Worm (Caenorhabditis elegans) whole organism, L4/young adult: Measurements from ENCODE around the gene txdc-12.2.

Source experiments
- W03F9.2 ChIP-seq: fragments of 150-350 bp; optimal IDR thresholded peaks from 2 replicates; lab custom pipeline; 2014; ENCODE audit warnings: missing biosample characterization, missing genetic modification characterization
- dao-5 ChIP-seq: sonication (generic microtip); optimal IDR thresholded peaks from 2 replicates; lab custom pipeline; 2016; ENCODE audit warnings: missing genotype, missing genetic modification characterization, moderate library complexity, missing compliant biosample characterization
- him-1 ChIP-seq: sonication (generic microtip); optimal IDR thresholded peaks from 2 replicates; lab custom pipeline; 2016; ENCODE audit warnings: missing genotype, missing genetic modification reagents, missing genetic modification characterization, missing compliant biosample characterization

txdc-12.2 gene

DNA sequence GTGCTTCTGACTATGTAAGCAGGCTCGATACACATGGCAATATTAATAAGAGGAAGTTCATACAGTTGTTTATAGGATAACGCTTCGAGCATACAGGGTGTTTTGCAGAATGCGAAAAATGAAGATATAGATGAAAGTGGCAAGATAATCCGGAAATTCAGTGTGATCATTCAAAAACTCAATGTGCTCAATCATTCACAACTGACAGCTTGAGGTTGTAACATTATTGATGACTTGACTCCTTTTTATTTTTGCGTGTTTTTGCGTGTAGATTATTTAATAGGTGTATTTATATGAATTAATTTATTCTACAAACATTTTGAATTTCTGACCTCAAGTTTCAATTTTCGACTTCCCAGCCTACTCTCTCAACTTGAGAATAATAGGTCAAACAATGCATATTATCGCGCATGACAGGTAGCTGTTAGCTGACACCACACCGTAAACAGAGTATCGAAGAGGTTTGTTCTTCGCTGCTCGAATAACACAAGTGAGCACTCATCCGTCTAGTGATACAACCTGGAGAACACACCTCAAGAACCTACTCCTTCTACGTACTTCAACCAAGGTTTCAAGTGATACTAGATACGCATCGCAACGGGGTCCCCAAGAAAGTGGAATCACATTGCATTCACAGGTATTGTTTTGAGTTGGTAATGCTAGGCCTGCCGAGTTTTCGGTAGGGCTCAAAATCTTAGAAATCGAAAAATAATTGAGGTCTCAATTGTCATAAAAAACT, 26.9 kb upstream of the txdc-12.2 start:
- TF ChIP-seq him-1 (no peak), dao-5 (tag; lab: Kevin White, UChicago) (no peak), W03F9.2 (tag; lab: Kevin White, UChicago) (no peak)

DNA sequence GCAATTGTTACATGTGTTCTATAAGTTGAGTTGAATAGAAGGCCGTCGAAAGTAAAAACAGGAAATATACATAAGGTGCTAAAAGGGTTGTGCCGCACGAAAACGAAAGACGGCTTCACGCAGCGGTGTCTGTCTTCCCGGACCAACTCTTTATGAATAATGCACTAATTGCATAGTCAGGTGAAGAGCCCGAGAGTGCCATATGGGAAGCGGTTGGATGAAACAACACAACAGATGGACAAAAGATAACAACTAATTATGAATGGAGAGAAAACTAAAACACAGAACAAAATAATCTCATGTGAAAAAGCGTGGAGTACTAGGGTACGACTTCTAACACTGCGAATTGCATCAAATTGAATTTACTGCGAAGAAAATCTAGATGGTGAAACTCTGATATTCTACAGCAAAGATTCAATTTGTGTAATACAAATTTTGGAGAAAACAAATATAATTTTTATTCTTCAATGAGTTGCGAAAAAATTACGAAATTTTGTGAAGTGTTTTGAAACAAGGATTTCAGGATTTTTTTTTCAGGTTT, 25.3 kb upstream of the txdc-12.2 start:
- no peak for TF ChIP-seq him-1
- no peak for TF ChIP-seq W03F9.2 (tag; lab: Kevin White, UChicago)
- TF ChIP-seq dao-5 (tag; lab: Kevin White, UChicago) = no peak

DNA sequence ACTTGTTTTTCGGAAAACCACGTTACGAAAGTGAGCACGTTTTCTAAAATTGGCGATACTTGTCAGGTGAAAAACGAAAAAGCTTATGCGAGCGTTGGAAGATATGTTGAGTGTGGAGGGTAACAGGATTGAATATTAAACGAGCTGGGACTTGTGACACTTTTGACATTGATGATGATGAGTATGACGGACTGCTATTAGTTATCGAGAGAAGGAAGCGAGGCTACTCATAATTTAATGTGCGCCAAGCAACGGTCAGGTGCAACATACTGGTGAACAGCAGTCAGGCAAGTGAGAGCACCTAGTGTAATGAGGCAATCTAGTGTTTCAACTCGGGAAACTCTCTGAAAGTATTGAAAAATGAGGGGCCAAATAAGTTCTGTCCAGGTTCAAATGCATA, 24.0 kb upstream of the txdc-12.2 start:
- TF ChIP-seq W03F9.2 (tag; lab: Kevin White, UChicago) = no peak
- no peak for TF ChIP-seq him-1
- no peak for TF ChIP-seq dao-5 (tag; lab: Kevin White, UChicago)

DNA sequence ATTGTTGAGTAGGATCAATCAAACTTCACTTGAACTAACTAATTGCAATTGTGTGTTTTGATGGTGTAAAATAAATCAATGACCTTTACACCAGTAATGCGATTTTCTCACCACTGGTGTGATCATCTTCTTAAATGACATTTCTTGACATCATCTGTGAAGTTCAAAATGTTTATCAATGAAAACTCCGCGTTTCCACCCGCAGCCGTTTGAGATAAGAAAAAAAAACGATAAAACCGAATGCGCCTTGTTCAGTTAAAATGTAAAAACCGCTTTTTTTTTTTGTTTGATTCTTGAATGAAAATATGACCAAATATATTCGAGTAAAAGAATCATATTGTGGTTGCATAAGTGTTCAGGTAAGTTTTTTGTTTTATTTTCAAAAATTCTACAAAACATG, 22.6 kb upstream of the txdc-12.2 start, which contains the start of gene Y102A11A.1:
Gene Y102A11A.1 (plus strand): TSS at position 223 of the 400 bp plus-strand sequence.
- TF ChIP-seq him-1 (no peak), W03F9.2 (tag; lab: Kevin White, UChicago) (no peak), dao-5 (tag; lab: Kevin White, UChicago) (no peak)

DNA sequence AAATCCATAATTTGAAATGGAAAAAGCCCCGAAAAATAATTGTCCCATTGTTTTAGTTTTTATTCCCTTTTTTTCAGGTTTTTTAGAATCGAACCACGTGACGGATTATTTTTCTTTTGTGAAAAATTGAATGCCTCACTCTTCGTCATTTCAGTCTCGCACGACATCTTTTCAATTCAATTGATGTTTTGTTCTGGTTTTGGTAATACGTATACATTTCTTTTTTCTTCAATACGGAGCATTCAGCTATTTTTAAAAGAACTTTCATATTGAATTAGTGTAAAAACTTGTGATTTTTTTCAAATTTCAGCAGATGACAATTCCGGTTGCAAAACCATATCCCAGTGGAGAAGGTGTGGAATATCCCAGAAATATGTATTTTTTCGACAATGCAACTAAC, 9.5 kb upstream of the txdc-12.2 start, which contains the start of gene F49H12.7:
Gene F49H12.7 (plus strand): TSS at position 301 of the 400 bp plus-strand sequence.
- no peak for TF ChIP-seq W03F9.2 (tag; lab: Kevin White, UChicago)
- TF ChIP-seq dao-5 (tag; lab: Kevin White, UChicago) = no peak
- no peak for TF ChIP-seq him-1

DNA sequence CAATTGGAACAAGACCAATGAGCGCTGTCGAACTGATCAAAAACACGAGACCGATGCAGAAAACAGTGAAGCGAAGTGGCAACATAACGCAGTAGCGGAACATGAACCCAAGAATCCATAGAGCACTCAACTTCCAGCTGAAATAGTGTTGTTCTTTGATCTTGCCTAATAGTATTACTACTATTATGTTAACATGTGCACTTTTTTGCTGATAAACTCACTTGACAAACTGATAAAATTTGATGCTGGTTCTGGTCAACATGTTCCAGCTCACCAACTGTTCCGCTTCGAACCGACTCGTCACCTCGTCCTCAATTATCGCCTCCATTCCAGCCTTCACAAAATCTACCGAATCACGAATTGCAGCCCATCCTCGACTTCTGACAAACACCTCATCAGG, 6.0 kb upstream of the txdc-12.2 start:
- TF ChIP-seq dao-5 (tag; lab: Kevin White, UChicago) (no peak), W03F9.2 (tag; lab: Kevin White, UChicago) (no peak), him-1 (no peak)

DNA sequence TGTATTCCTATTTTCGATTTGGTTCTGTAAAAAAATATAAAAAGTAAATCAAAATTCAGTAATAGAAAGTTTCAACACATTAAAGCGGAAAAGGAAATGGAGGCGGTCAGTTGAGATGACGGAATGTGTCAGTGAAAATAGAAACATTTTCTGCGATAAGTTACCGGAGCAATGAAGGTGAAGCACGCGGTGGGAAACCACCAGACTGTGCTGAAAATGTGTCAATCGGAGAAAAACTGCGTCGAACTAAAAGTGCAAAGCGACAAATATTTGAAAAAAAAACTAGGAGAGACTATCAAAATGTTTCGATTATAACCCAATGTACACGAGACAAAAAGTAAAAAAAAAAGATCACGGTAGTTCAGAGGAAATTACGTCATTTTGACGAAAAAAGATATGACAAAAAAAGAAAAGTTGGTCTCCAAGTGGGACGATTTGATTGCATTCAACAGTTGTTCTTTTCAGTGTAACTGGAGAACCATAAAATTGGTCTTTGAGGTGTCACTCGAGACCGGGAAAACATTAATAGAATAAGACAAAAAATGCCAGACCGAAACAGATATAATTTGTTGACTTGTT, 3.7 kb upstream of the txdc-12.2 start, which contains the start of gene acl-4:
Gene acl-4 (minus strand): TSS at position 27 of the 579 bp plus-strand sequence.
- TF ChIP-seq him-1 (no peak), dao-5 (tag; lab: Kevin White, UChicago) (no peak), W03F9.2 (tag; lab: Kevin White, UChicago) (no peak)

DNA sequence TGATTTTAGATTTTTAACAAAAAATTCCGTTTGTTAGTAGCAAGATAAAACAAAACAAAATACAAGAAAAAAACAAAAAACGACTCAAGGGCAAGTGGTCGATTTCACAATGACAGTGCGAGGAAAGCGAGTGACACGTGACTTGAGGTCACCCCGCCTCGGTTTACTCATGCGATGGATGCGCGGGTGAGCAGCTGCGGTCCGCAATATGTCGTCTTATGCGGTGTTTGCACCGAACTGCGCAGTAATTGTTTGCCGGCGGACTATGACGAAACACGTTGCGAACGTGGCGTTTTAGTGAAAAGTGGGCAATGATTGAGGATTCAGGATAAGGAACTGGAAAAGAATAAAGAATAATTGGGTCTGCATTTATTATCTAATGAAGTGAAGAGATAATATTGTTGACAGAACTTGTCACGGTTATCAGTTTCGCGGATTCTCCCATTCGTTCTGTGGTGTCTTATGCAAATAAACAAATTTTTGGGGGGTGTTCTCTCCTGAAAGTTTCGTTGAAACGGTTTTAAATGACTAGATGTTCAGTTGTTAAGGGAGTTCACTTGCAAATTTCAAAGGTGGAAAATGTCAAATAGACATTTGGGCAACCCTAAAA, 2.8 kb upstream of the txdc-12.2 start:
- TF ChIP-seq W03F9.2 (tag; lab: Kevin White, UChicago) (no peak), him-1 (no peak), dao-5 (tag; lab: Kevin White, UChicago) (no peak)

DNA sequence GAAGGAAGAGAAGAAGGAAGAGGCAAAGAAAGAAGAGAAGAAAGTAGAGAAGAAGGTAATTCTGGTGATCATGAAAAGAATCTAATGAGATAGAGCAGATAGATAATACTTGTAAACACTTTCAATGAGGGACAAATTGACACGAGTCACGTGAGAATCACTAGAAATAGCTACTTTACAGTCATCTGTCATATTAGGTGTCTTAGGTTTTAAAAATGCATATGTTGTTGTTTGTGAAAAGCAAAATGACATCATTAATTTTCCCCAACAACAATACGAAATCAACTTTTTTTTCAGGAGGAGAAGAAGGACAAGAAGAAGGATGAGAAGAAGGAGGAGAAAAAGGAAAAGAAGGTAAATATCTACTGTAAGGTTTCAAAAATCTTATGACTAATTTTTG, 919 bp downstream of the txdc-12.2 start:
- no peak for TF ChIP-seq dao-5 (tag; lab: Kevin White, UChicago)

DNA sequence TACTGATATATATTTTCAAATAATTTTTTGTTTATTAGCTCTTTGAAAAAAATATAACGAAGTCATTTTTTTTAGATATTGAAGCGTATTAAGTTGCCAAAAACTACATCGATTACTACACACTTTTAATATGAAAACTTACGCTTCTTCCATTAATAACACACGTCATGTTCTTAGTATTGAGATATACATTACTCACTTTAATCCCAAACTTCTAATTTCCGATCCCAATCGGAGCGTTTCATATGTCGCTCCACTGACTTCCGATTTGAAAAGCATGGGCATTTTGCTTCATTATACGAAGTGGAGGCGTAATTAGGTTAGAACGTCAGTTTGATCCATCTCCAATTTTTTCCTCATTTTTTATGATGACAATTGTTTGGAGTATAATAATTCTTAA, 4.6 kb downstream of the txdc-12.2 start:
- TF ChIP-seq dao-5 (tag; lab: Kevin White, UChicago) = no peak
- no peak for TF ChIP-seq him-1
- TF ChIP-seq W03F9.2 (tag; lab: Kevin White, UChicago) = no peak

DNA sequence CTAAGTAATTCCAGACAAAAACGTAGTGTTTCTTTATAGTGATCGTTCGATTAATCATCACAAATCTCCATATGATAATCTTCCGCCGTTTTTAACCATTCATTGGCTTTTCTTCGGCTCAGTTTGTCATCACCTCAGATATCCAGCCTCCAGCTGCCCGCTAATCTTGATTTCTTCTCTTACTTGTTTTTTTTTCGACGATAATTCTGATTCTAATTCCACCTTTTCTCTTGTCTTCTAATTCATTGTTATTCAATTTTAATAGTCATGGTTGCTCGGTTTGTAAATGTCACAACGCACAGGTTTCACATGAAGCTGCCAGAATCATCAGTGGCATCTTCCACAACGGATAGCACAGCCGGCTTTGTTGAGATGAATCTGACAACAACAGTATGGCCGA, 5.3 kb downstream of the txdc-12.2 start, which contains the start of gene F49H12.4:
Gene F49H12.4 (plus strand): TSS at position 301 of the 400 bp plus-strand sequence.
- TF ChIP-seq W03F9.2 (tag; lab: Kevin White, UChicago) (no peak), him-1 (no peak), dao-5 (tag; lab: Kevin White, UChicago) (no peak)

DNA sequence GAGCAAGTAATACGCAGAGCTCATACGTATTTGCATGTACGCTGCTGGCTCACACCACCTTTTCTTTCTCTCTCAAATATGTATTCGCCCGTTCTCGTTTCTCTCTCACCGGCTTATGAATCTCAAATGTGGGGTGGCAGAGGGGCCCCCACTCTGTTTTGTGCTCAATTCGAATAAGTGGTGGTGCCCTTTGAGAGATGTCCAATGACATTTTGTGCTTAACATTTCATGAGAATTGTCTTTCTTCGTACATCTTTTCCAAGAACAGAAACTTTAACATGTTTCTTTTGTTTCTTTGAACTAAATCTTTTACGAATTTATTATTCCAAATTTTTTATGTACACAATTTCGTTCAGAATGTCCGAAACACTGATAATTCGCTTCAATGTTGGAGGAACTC, 9.8 kb downstream of the txdc-12.2 start, which contains the start of gene F49H12.3:
Gene F49H12.3 (plus strand): TSS at position 357 of the 400 bp plus-strand sequence.
- TF ChIP-seq him-1 = no peak
- no peak for TF ChIP-seq dao-5 (tag; lab: Kevin White, UChicago)
- TF ChIP-seq W03F9.2 (tag; lab: Kevin White, UChicago) = no peak

DNA sequence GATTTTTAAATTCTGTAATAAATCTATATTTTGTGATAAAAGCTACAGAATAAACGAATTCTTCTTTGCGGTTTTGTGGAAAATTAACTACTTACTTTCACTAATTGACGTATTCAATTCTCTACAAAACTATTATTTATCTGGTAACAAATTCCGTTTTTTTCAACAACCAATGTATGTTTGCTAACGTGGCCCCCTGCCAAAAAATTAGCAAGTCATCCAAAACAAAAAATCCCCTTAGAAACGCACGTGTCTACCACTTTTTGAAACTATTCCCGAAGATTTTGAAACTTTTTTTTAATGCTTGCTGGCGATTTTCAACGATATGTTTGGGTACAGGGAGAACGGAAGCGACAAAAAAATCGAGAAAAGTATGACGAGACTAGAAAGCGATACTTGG, 10.7 kb downstream of the txdc-12.2 start, which contains the start of gene F49H12.2:
Gene F49H12.2 (plus strand): TSS at position 301 of the 400 bp plus-strand sequence.
- TF ChIP-seq W03F9.2 (tag; lab: Kevin White, UChicago) (no peak), him-1 (no peak), dao-5 (tag; lab: Kevin White, UChicago) (no peak)

DNA sequence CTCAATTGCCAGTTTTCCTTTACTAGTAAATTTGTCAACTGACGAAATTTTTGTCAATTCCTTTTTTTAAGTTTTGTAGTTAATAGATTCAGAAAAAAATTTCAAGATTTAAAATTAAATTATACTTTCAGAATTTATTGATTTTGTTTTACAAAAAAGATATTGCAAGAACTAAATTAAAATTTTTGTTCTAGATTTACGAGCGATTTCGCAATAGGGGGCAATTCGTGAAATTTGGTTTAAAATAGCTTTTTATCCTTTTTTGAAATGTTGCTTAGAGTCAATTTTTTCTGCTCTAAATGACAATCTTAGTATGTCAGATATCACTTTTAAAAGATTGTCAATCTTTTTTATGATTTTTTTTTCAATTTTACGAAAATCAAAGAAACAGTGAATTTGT, 11.2 kb downstream of the txdc-12.2 start:
- TF ChIP-seq him-1 (no peak), W03F9.2 (tag; lab: Kevin White, UChicago) (no peak), dao-5 (tag; lab: Kevin White, UChicago) (no peak)
